Fruit fly (Drosophila melanogaster) whole organism, embryonic: ENCODE measurements around the gene dpr10.

Experiments used
- CG12942 ChIP-seq: fragments of 200-800 bp; sonication (Bioruptor generic); optimal IDR thresholded peaks from 3 replicates; lab custom pipeline; 2016; ENCODE audit warnings: missing biosample characterization, missing genetic modification characterization
- CG17612 ChIP-seq: fragments of 200-800 bp; sonication (Bioruptor generic); IDR thresholded peaks from 2 replicates; pipeline ENCODE4 v1.3.6; 2022; ENCODE audit warnings: missing biosample characterization, missing genetic modification characterization
- CG6854 ChIP-seq: fragments of 200-800 bp; sonication (Bioruptor generic); optimal IDR thresholded peaks from 3 replicates; lab custom pipeline; 2017; ENCODE audit warnings: missing biosample characterization, mild to moderate bottlenecking, missing genetic modification characterization

DNA sequence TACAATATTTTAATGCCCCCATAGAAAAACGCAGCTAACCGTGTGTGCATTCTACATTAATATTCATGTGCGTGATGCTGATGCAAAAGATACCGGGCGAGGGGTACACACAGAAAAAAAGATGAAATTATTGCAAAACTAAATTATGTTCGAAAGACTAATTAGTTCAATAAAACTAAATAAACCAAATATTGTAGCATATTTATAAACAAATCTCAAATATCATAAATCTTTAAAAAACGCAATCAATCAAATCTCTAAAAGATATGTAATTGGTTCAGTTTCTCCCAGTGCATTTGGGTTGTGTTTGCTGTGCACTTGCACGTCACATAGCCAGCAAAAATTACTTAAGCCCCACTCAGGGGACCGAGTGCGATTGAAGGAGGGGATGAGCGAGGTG, 12.7 kb upstream of the dpr10 start:
- no peak for TF ChIP-seq CG6854 (GFP tag; lab: Kevin White, UChicago)
- no peak for TF ChIP-seq CG12942 (GFP tag; lab: Kevin White, UChicago)
- TF ChIP-seq CG17612 (GFP tag; lab: Robert Waterston, UW), result no peak
